Fruit fly (Drosophila melanogaster): ENCODE results near the gene Neto.

DNA sequence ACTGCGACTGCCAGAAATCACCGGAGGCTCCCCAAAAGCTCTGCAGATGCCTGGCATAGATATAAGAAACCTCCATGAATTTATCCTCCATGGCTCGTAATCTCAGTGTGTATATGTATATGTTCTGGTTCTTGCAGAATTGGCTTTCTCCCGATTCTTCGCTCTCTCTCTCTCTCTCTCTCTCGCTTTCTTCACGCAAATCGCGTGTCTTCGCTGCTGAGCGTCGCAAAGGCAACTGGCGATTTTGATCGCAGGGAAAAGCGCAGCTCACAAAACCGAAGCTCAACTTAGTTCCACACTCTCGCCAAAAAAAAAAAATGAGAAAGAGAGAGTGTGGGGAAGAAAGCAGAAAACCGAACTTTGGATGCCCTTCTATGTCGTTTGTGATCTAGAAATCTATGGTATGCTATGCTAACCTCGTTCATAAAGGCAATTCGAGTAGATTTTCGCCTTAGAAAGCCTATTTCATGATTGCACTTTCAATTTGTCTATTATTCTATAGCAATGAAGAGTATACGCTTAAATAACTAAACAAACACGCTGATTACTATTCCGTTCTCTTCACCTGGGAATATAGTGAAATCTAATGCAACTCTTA is 34.2 kb upstream of the Neto start:
- TF ChIP-seq Pif1A (GFP tag; optimal IDR thresholded peaks at IDR 0.05) (no peak), gl (tag; optimal IDR thresholded peaks at IDR 0.05) (no peak), rn (GFP tag; IDR thresholded peaks at IDR 0.05) (no peak), CG14655 (GFP tag; optimal IDR thresholded peaks at IDR 0.05) (no peak)
